Worm (Caenorhabditis elegans): Measurements from ENCODE around the gene nlg-1.
A peak's percentile ranks its signal among the peaks of the same experiment; 100 is the strongest.

nlg-1 gene

ce11 chrX:13653573-13653972 is 22.6 kb upstream of the nlg-1 start (continued):
- TF ChIP-seq dve-1 (tag; optimal IDR thresholded peaks at IDR 0.05; ENCODE audit: insufficient read depth) (peak; percentile 1), mdl-1 (tag; optimal IDR thresholded peaks at IDR 0.05) (no peak), pha-4 (GFP tag; IDR thresholded peaks at IDR 0.05) (peak; percentile 70; the same call in 1 of the 2 replicates), pha-4 (tag; optimal IDR thresholded peaks at IDR 0.05) (no peak), nhr-77 (tag; optimal IDR thresholded peaks at IDR 0.05) (no peak), nhr-28 (tag; optimal IDR thresholded peaks at IDR 0.05) (no peak), mep-1 (tag; optimal IDR thresholded peaks at IDR 0.05) (peak; percentile 11), F37D6.2 (tag; optimal IDR thresholded peaks at IDR 0.05) (no peak), F26F4.8 (GFP tag; conservative IDR thresholded peaks at IDR 0.05) (peak; percentile 85), zag-1 (tag; optimal IDR thresholded peaks at IDR 0.05) (no peak), mxl-2 (GFP tag; conservative IDR thresholded peaks at IDR 0.05) (no peak), egl-27 (tag; optimal IDR thresholded peaks at IDR 0.05) (no peak), F49E8.2 (tag; optimal IDR thresholded peaks at IDR 0.05; ENCODE audit: borderline replicate concordance) (no peak), Y75B8A.6 (GFP tag; IDR thresholded peaks at IDR 0.05) (no peak), ceh-20 (GFP tag; IDR thresholded peaks at IDR 0.05) (peak; percentile 48; the same call in 1 of the 2 replicates), dpl-1 (GFP tag; optimal IDR thresholded peaks at IDR 0.05) (no peak), ceh-44 (GFP tag; IDR thresholded peaks at IDR 0.05) (no peak), lin-15B (tag; optimal IDR thresholded peaks at IDR 0.05) (no peak), F10B5.3 (tag; optimal IDR thresholded peaks at IDR 0.05) (no peak), nhr-237 (tag; optimal IDR thresholded peaks at IDR 0.05) (no peak), D1046.2 (GFP tag; IDR thresholded peaks at IDR 0.05) (no peak), jun-1 (tag; optimal IDR thresholded peaks at IDR 0.05) (no peak), ceh-28 (tag; optimal IDR thresholded peaks at IDR 0.05) (no peak), lir-3 (tag; optimal IDR thresholded peaks at IDR 0.05) (peak; percentile 47), Y48G9A.11 (GFP tag; IDR thresholded peaks at IDR 0.05) (no peak), ces-1 (GFP tag; optimal IDR thresholded peaks at IDR 0.05) (no peak), zip-2 (tag; optimal IDR thresholded peaks at IDR 0.05) (peak; percentile 13), unc-62 (GFP tag; optimal IDR thresholded peaks at IDR 0.05 in 1 of 2) (no peak), unc-62 (tag; optimal IDR thresholded peaks at IDR 0.05) (no peak), spr-3 (GFP tag; optimal IDR thresholded peaks at IDR 0.05) (no peak), attf-4 (tag; optimal IDR thresholded peaks at IDR 0.05) (no peak), ztf-7 (tag; optimal IDR thresholded peaks at IDR 0.05) (no peak), lin-39 (tag; optimal IDR thresholded peaks at IDR 0.05) (no peak), mxl-3 (GFP tag; optimal IDR thresholded peaks at IDR 0.05) (no peak), Y105C5A.15 (GFP tag; IDR thresholded peaks at IDR 0.05) (no peak), vab-7 (GFP tag; IDR thresholded peaks at IDR 0.05) (peak; percentile 67), daf-16 (GFP tag; optimal IDR thresholded peaks at IDR 0.05) (peak; percentile 26 to 74), daf-16 (tag; optimal IDR thresholded peaks at IDR 0.05) (no peak), aha-1 (tag) (no peak), tra-1 (GFP tag; IDR thresholded peaks at IDR 0.05) (0 out of 2 replicates have a peak, but pooled peaks have one; percentile 38), nhr-10 (tag; optimal IDR thresholded peaks at IDR 0.05) (no peak), egl-43 (GFP tag; IDR thresholded peaks at IDR 0.05) (peak; percentile 87), fos-1 (tag; optimal IDR thresholded peaks at IDR 0.05) (no peak), R02D3.7 (tag; optimal IDR thresholded peaks at IDR 0.05) (no peak), fkh-10 (GFP tag; optimal IDR thresholded peaks at IDR 0.05) (no peak), zip-11 (GFP tag; IDR thresholded peaks at IDR 0.05) (no peak), nhr-111 (GFP tag; optimal IDR thresholded peaks at IDR 0.05) (no peak), duxl-1 (tag; optimal IDR thresholded peaks at IDR 0.05; ENCODE audit: poor library complexity) (peak; percentile 63), hif-1 (tag; optimal IDR thresholded peaks at IDR 0.05) (no peak), lin-38 (GFP tag; IDR thresholded peaks at IDR 0.05) (no peak; the same call in 1 of the 2 replicates), dmd-6 (GFP tag; IDR thresholded peaks at IDR 0.05) (no peak), gei-8 (GFP tag; optimal IDR thresholded peaks at IDR 0.05) (peak; percentile 3), snpc-1.2 (GFP tag; IDR thresholded peaks at IDR 0.05) (peak; percentile 83)
